Fruit fly (Drosophila melanogaster): ENCODE results near the gene CG3106.

Gene CG3106

DNA sequence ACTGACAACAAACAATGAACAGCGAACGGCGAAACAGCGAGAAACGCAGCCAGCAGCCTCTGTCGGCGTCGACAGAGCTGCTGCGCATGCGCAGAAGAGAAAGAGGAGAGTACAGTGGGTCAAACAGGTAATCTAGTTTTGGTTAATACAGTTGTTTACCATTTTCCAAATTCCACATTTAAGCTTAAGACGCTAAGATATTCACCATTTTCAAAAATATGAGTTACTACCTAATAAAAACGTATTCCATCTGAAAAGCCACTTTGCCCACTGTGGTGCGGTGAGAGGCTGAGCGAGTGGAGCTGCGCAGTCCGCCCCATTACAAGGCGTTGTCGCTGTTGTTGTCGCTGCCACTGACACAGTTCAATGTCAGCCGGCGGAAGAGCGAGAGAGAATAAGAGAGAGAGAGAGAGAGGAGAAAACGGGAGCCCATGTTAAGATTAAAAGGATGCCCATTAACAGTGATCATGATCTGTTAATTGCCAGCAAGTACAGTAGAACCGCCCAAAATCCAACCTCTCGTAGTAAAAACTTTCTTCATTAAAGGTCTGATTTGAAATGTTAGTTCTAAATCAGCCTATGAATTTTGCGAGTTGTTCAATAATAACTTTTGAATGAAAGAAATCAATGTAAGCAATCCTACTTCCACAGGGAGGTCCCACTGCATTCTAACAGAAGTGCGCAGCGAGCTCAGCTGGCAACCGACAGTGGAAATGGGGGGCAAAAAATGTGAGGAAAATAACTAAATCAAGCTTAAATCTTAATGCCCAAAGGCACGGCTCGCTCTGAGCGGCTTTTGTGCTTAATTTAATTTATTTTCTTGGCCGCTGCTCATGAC, 11.7 kb downstream of the CG3106 start (continued):
- TF ChIP-seq ash1 (GFP tag; optimal IDR thresholded peaks at IDR 0.05) (no peak), gcm2 (GFP tag; optimal IDR thresholded peaks at IDR 0.05) (peak; percentile 84), nom (GFP tag; optimal IDR thresholded peaks at IDR 0.05) (peak; percentile 97), HLHmδ (GFP tag; optimal IDR thresholded peaks at IDR 0.05) (no peak), HmgZ (tag; optimal IDR thresholded peaks at IDR 0.05) (peak; percentile 90), sna (GFP tag; IDR thresholded peaks at IDR 0.05; ENCODE audit: partially characterized antibody) (no peak), CG10267 (tag; optimal IDR thresholded peaks at IDR 0.05) (peak; percentile 89), crol (GFP tag; IDR thresholded peaks at IDR 0.05) (peak; percentile 67), CkIIα-i1 (GFP tag; IDR thresholded peaks at IDR 0.05) (peak; percentile 63; the same call in 1 of the 2 replicates), Trl (optimal IDR thresholded peaks at IDR 0.05) (peak; percentile 37 to 57), Trl (GFP tag; optimal IDR thresholded peaks at IDR 0.05) (peak; percentile 93), Dek (tag; optimal IDR thresholded peaks at IDR 0.05) (peak; percentile 81), CG11560 (tag; IDR thresholded peaks at IDR 0.05) (peak; percentile 74; the same call in 2 of the 3 replicates), CG4360 (GFP tag; IDR thresholded peaks at IDR 0.05) (peak; percentile 81), gcm (GFP tag; optimal IDR thresholded peaks at IDR 0.05) (peak; percentile 95), CG10431 (GFP tag; optimal IDR thresholded peaks at IDR 0.05) (peak; percentile 72), p53 (GFP tag; optimal IDR thresholded peaks at IDR 0.05) (peak; percentile 84), CG4328 (GFP tag; optimal IDR thresholded peaks at IDR 0.05) (peak; percentile 53), Mes4 (GFP tag; optimal IDR thresholded peaks at IDR 0.05) (peak; percentile 96), rib (GFP tag; IDR thresholded peaks at IDR 0.05) (peak; percentile 68), CG1792 (GFP tag; optimal IDR thresholded peaks at IDR 0.05) (peak; percentile 82), CG6683 (GFP tag; optimal IDR thresholded peaks at IDR 0.05) (peak; percentile 83), pho (GFP tag; optimal IDR thresholded peaks at IDR 0.05) (peak; percentile 85), CG7372 (GFP tag; IDR thresholded peaks at IDR 0.05) (peak; percentile 84), CG6689 (GFP tag; IDR thresholded peaks at IDR 0.05) (peak; percentile 96), CG12071 (GFP tag; optimal IDR thresholded peaks at IDR 0.05) (peak; percentile 90), stwl (tag; optimal IDR thresholded peaks at IDR 0.05) (peak; percentile 26), CG12391 (tag; optimal IDR thresholded peaks at IDR 0.05) (peak; percentile 94), CG17612 (GFP tag; IDR thresholded peaks at IDR 0.05) (peak; percentile 84), CG8924 (tag; optimal IDR thresholded peaks at IDR 0.05) (peak; percentile 96), CG4730 (GFP tag; IDR thresholded peaks at IDR 0.05) (peak; percentile 92), C15 (GFP tag; IDR thresholded peaks at IDR 0.05) (peak; percentile 79; the same call in 2 of the 3 replicates), org-1 (GFP tag; optimal IDR thresholded peaks at IDR 0.05) (peak; percentile 95), dmrt99B (tag; optimal IDR thresholded peaks at IDR 0.05) (peak; percentile 95), CG17359 (tag; optimal IDR thresholded peaks at IDR 0.05) (peak; percentile 95), CG3163 (GFP tag; optimal IDR thresholded peaks at IDR 0.05) (peak; percentile 84), odd (GFP tag; optimal IDR thresholded peaks at IDR 0.05) (peak; percentile 92), Blimp-1 (GFP tag; optimal IDR thresholded peaks at IDR 0.05) (peak; percentile 91), trem (tag; optimal IDR thresholded peaks at IDR 0.05) (peak; percentile 91), Max (GFP tag; optimal IDR thresholded peaks at IDR 0.05) (peak; percentile 82), CG4617 (GFP tag; optimal IDR thresholded peaks at IDR 0.05; ENCODE audit: borderline replicate concordance) (peak; percentile 90), CG7556 (GFP tag; optimal IDR thresholded peaks at IDR 0.05) (peak; percentile 95), CG17568 (GFP tag; optimal IDR thresholded peaks at IDR 0.05) (peak; percentile 89), CoRest (tag; optimal IDR thresholded peaks at IDR 0.05) (peak; percentile 91), CG2120 (GFP tag; optimal IDR thresholded peaks at IDR 0.05) (peak; percentile 80), Side (GFP tag; optimal IDR thresholded peaks at IDR 0.05) (peak; percentile 95), CG17912 (GFP tag; optimal IDR thresholded peaks at IDR 0.05) (no peak), tup (GFP tag; optimal IDR thresholded peaks at IDR 0.05) (peak; percentile 85), CG7357 (GFP tag; IDR thresholded peaks at IDR 0.05) (peak; percentile 86)
